Fruit fly (Drosophila melanogaster) whole organism, prepupa: ENCODE results near the gene Adhr.

Source experiments
- Blimp-1 ChIP-seq: fragments of 200-800 bp; sonication (Bioruptor generic); optimal IDR thresholded peaks from 3 replicates; lab custom pipeline; 2017; ENCODE audit warnings: missing biosample characterization, missing genetic modification characterization, mild to moderate bottlenecking, moderate library complexity, missing genetic modification reagents
- CG10631 ChIP-seq: fragments of 200-800 bp; sonication (Bioruptor generic); optimal IDR thresholded peaks from 2 replicates; lab custom pipeline; 2016; ENCODE audit warnings: missing biosample characterization, missing genetic modification characterization
- CG11294 ChIP-seq: fragments of 200-800 bp; sonication (Bioruptor generic); IDR thresholded peaks from 2 replicates; pipeline ENCODE4 v1.3.6; 2022; ENCODE audit warnings: missing biosample characterization, missing genetic modification characterization
- CG11902 ChIP-seq: fragments of 200-800 bp; sonication (Bioruptor generic); optimal IDR thresholded peaks from 3 replicates; lab custom pipeline; 2016; ENCODE audit warnings: missing biosample characterization, missing genetic modification characterization
- CG1621 ChIP-seq: fragments of 200-800 bp; sonication (Bioruptor generic); optimal IDR thresholded peaks from 3 replicates; lab custom pipeline; 2018; ENCODE audit warnings: missing biosample characterization, mild to moderate bottlenecking, missing genetic modification characterization
- CG16779 ChIP-seq: fragments of 200-800 bp; sonication (Bioruptor generic); optimal IDR thresholded peaks from 3 replicates; lab custom pipeline; 2017; ENCODE audit warnings: missing biosample characterization, mild to moderate bottlenecking, missing genetic modification characterization
- CG3032 ChIP-seq: fragments of 200-800 bp; optimal IDR thresholded peaks from 2 replicates; lab custom pipeline; 2019; ENCODE audit warnings: missing biosample characterization, mild to moderate bottlenecking, missing genetic modification characterization, moderate library complexity
- CG32006 ChIP-seq: fragments of 200-800 bp; sonication (Bioruptor generic); optimal IDR thresholded peaks from 3 replicates; lab custom pipeline; 2017; ENCODE audit warnings: missing biosample characterization, mild to moderate bottlenecking, missing genetic modification characterization
- CG34406 ChIP-seq: fragments of 200-800 bp; sonication (Bioruptor generic); optimal IDR thresholded peaks from 3 replicates; lab custom pipeline; 2016; ENCODE audit warnings: missing biosample characterization, missing genetic modification characterization
- CG3919 ChIP-seq: fragments of 200-800 bp; sonication (Bioruptor generic); optimal IDR thresholded peaks from 3 replicates; lab custom pipeline; 2016; ENCODE audit warnings: missing biosample characterization, missing genetic modification characterization
- CG4318 ChIP-seq: fragments of 200-800 bp; sonication (Bioruptor generic); optimal IDR thresholded peaks from 3 replicates; lab custom pipeline; 2017; ENCODE audit warnings: missing biosample characterization, mild to moderate bottlenecking, missing genetic modification characterization
- CG6808 ChIP-seq: fragments of 200-800 bp; sonication (Bioruptor generic); optimal IDR thresholded peaks from 3 replicates; lab custom pipeline; 2017; ENCODE audit warnings: missing biosample characterization, missing genetic modification characterization, mild to moderate bottlenecking, moderate library complexity, missing genetic modification reagents
- CG6854 ChIP-seq: fragments of 200-800 bp; sonication (Bioruptor generic); optimal IDR thresholded peaks from 2 replicates; lab custom pipeline; 2017; ENCODE audit warnings: missing biosample characterization, mild to moderate bottlenecking, missing genetic modification characterization
- CG8119 ChIP-seq: fragments of 200-800 bp; sonication (Bioruptor generic); IDR thresholded peaks from 3 replicates; pipeline ENCODE4 v1.3.6; 2022; ENCODE audit warnings: missing biosample characterization, missing genetic modification characterization
- CG8319 ChIP-seq: fragments of 200-800 bp; sonication (Bioruptor generic); optimal IDR thresholded peaks from 3 replicates; lab custom pipeline; 2016; ENCODE audit warnings: missing biosample characterization, missing genetic modification characterization
- CG9139 ChIP-seq: fragments of 200-800 bp; sonication (Bioruptor generic); optimal IDR thresholded peaks from 3 replicates; lab custom pipeline; 2017; ENCODE audit warnings: missing biosample characterization, mild to moderate bottlenecking, missing genetic modification characterization
- Eip78C ChIP-seq: fragments of 200-800 bp; sonication (Bioruptor generic); peaks from one replicate; lab custom pipeline; 2016; ENCODE audit warnings: missing biosample characterization, missing genetic modification characterization
- Eip93F ChIP-seq: fragments of 200-800 bp; sonication (Bioruptor generic); optimal IDR thresholded peaks from 2 replicates; lab custom pipeline; 2016; ENCODE audit warnings: missing biosample characterization, mild to moderate bottlenecking, missing genetic modification characterization
- Ets96B ChIP-seq: fragments of 200-800 bp; optimal IDR thresholded peaks from 2 replicates; lab custom pipeline; 2019; ENCODE audit warnings: missing biosample characterization, mild to moderate bottlenecking, missing genetic modification characterization, moderate library complexity
- Gug ChIP-seq: fragments of 200-800 bp; sonication (Bioruptor generic); IDR thresholded peaks from 2 replicates; pipeline ENCODE4 v1.3.6; 2022; ENCODE audit warnings: missing biosample characterization, missing genetic modification characterization
- Hr4 ChIP-seq: fragments of 200-800 bp; sonication (Bioruptor generic); optimal IDR thresholded peaks from 3 replicates; lab custom pipeline; 2016; ENCODE audit warnings: missing biosample characterization, missing genetic modification characterization
- Lpt ChIP-seq: fragments of 200-800 bp; sonication (Bioruptor generic); optimal IDR thresholded peaks from 3 replicates; lab custom pipeline; 2016; ENCODE audit warnings: missing biosample characterization, missing genetic modification characterization
- OdsH ChIP-seq: fragments of 200-800 bp; sonication (Bioruptor generic); optimal IDR thresholded peaks from 3 replicates; lab custom pipeline; 2016; ENCODE audit warnings: missing biosample characterization, missing genetic modification characterization
- Smox ChIP-seq: fragments of 200-800 bp; sonication (Bioruptor generic); optimal IDR thresholded peaks from 3 replicates; lab custom pipeline; 2016; ENCODE audit warnings: missing biosample characterization, missing genetic modification characterization
- Sox102F ChIP-seq: fragments of 200-800 bp; sonication (Bioruptor generic); optimal IDR thresholded peaks from 2 replicates; lab custom pipeline; 2016; ENCODE audit warnings: missing biosample characterization, mild to moderate bottlenecking, missing genetic modification characterization
- Sox15 ChIP-seq: fragments of 200-800 bp; sonication (Bioruptor generic); optimal IDR thresholded peaks from 3 replicates; lab custom pipeline; 2016; ENCODE audit warnings: missing biosample characterization, missing genetic modification characterization
- achi ChIP-seq: fragments of 200-800 bp; sonication (Bioruptor generic); optimal IDR thresholded peaks from 3 replicates; lab custom pipeline; 2016; ENCODE audit warnings: missing biosample characterization, missing genetic modification characterization
- acj6 ChIP-seq: fragments of 200-800 bp; sonication (Bioruptor generic); optimal IDR thresholded peaks from 3 replicates; lab custom pipeline; 2016; ENCODE audit warnings: missing biosample characterization, missing genetic modification characterization
- cyc ChIP-seq: fragments of 200-800 bp; sonication (Bioruptor generic); optimal IDR thresholded peaks from 3 replicates; lab custom pipeline; 2016; ENCODE audit warnings: missing biosample characterization, missing genetic modification characterization
- dac ChIP-seq: fragments of 200-800 bp; sonication (Bioruptor generic); optimal IDR thresholded peaks from 2 replicates; lab custom pipeline; 2017; ENCODE audit warnings: missing biosample characterization, mild to moderate bottlenecking, missing genetic modification characterization
- eg ChIP-seq: fragments of 200-800 bp; sonication (Bioruptor generic); IDR thresholded peaks from 3 replicates; pipeline ENCODE4 v1.3.6; 2022; ENCODE audit warnings: missing biosample characterization, missing genetic modification characterization
- fd59A ChIP-seq: fragments of 200-800 bp; sonication (Bioruptor generic); optimal IDR thresholded peaks from 2 replicates; lab custom pipeline; 2017; ENCODE audit warnings: missing biosample characterization, mild to moderate bottlenecking, missing genetic modification characterization, missing genetic modification reagents
- fd85E ChIP-seq: fragments of 200-800 bp; sonication (Bioruptor generic); optimal IDR thresholded peaks from 3 replicates; lab custom pipeline; 2016; ENCODE audit warnings: missing biosample characterization, missing genetic modification characterization
- fkh ChIP-seq: fragments of 200-800 bp; sonication (Bioruptor generic); optimal IDR thresholded peaks from 3 replicates; lab custom pipeline; 2017; ENCODE audit warnings: missing biosample characterization, mild to moderate bottlenecking, missing genetic modification characterization, moderate library complexity
- lz ChIP-seq: fragments of 200-800 bp; sonication (Bioruptor generic); optimal IDR thresholded peaks from 3 replicates; lab custom pipeline; 2016; ENCODE audit warnings: missing biosample characterization, missing genetic modification characterization
- net ChIP-seq: fragments of 200-800 bp; sonication (Bioruptor generic); optimal IDR thresholded peaks from 3 replicates; lab custom pipeline; 2016; ENCODE audit warnings: missing biosample characterization, missing genetic modification characterization
- pdm3 ChIP-seq: fragments of 200-800 bp; sonication (Bioruptor generic); optimal IDR thresholded peaks from 3 replicates; lab custom pipeline; 2016; ENCODE audit warnings: missing biosample characterization, missing genetic modification characterization
- salr ChIP-seq, 2 experiments: fragments of 200-800 bp; sonication (Bioruptor generic); optimal IDR thresholded peaks; 3 replicates each; lab custom pipeline; 2016 to 2018; ENCODE audit warnings: missing biosample characterization in 2 of 2, missing genetic modification characterization in 2 of 2, mild to moderate bottlenecking in 1 of 2
- ss ChIP-seq, 2 experiments: fragments of 200-800 bp; sonication (Bioruptor generic); optimal IDR thresholded peaks; 2 replicates in 1 of 2; 3 replicates in 1 of 2; lab custom pipeline; 2017 to 2018; ENCODE audit warnings: mild to moderate bottlenecking in 2 of 2, missing biosample characterization in 2 of 2, missing genetic modification characterization in 2 of 2, moderate library complexity in 1 of 2
- svp ChIP-seq: fragments of 200-800 bp; sonication (Bioruptor generic); peaks from one replicate; lab custom pipeline; 2016; ENCODE audit warnings: missing biosample characterization, missing genetic modification characterization
- vri ChIP-seq: fragments of 200-800 bp; sonication (Bioruptor generic); optimal IDR thresholded peaks from 3 replicates; lab custom pipeline; 2016; ENCODE audit warnings: missing biosample characterization, mild to moderate bottlenecking, missing genetic modification characterization

The Adhr gene

dm6 chr2L:14577167-14577566 is 38.2 kb upstream of the Adhr start:
- TF ChIP-seq Sox15 (GFP tag; lab: Kevin White, UChicago) (no peak), CG32006 (GFP tag; lab: Kevin White, UChicago) (no peak), CG11294 (no peak), CG1621 (no peak), ss (GFP tag; optimal IDR thresholded peaks at IDR 0.05; lab: Kevin White, UChicago) (no peak), Lpt (GFP tag; lab: Kevin White, UChicago) (no peak), CG16779 (no peak), CG10631 (GFP tag; lab: Kevin White, UChicago) (no peak), pdm3 (GFP tag; lab: Kevin White, UChicago) (no peak), Ets96B (tag; lab: Kevin White, UChicago) (no peak), CG3032 (tag; lab: Kevin White, UChicago) (no peak), lz (GFP tag; lab: Kevin White, UChicago) (no peak)

DNA sequence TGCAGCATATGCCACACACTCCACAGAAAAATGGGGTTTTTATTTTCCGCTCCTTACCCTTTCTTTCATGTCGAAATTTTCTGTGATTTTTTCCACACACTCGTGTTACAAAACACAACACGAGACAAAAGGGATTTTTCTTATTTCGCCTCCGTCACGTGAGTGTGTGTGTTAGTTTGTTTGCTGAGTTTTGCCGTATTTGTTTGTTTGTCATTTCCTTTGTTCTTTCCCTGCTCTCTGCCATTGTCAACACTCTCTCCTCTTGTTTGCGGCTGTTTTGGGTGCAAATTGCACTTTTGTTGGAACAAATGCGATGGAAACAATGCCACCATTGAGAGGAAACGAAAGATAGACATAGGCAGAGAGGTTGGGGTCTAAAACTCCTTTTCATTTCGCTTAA is 35.9 kb upstream of the Adhr start:
- TF ChIP-seq fkh (peak; percentile 19), achi (peak; percentile 7), Ets96B (tag; lab: Kevin White, UChicago) (no peak), Eip78C (peak; percentile 48)
- TF ChIP-seq, all 60 proteins: peak for 3

dm6 chr2L:14580693-14581572 is 34.4 kb upstream of the Adhr start:
- no peak for TF ChIP-seq CG32006 (GFP tag; lab: Kevin White, UChicago)
- no peak for TF ChIP-seq net
- no peak for TF ChIP-seq CG8119 (GFP tag; lab: Robert Waterston, UW)
- TF ChIP-seq salr (GFP tag; optimal IDR thresholded peaks at IDR 0.05; lab: Kevin White, UChicago), result no peak
- TF ChIP-seq svp (GFP tag; lab: Kevin White, UChicago), result peak; percentile 66
- no peak for TF ChIP-seq dac
- peak; percentile 70 for TF ChIP-seq Eip78C
- TF ChIP-seq Sox15 (GFP tag; lab: Kevin White, UChicago), result no peak
- TF ChIP-seq Gug (GFP tag; lab: Robert Waterston, UW), result no peak
- peak; percentile 25 to 48 for TF ChIP-seq ss (GFP tag; optimal IDR thresholded peaks at IDR 0.05; lab: Kevin White, UChicago)
- no peak for TF ChIP-seq CG3919 (GFP tag; lab: Kevin White, UChicago)
- peak; percentile 14 for TF ChIP-seq Sox102F
- TF ChIP-seq cyc (GFP tag; lab: Kevin White, UChicago), result no peak
- TF ChIP-seq eg (GFP tag; lab: Robert Waterston, UW), result no peak

- TF ChIP-seq achi, result peak; percentile 52
- TF ChIP-seq Gug (GFP tag; lab: Robert Waterston, UW), result no peak
- TF ChIP-seq ss (GFP tag; optimal IDR thresholded peaks at IDR 0.05; lab: Kevin White, UChicago), result peak; percentile 13 to 43
- peak; percentile 24 for TF ChIP-seq svp (GFP tag; lab: Kevin White, UChicago)
- peak; percentile 0 for TF ChIP-seq Smox (GFP tag; lab: Kevin White, UChicago)
- TF ChIP-seq CG32006 (GFP tag; lab: Kevin White, UChicago), result peak; percentile 48
- TF ChIP-seq salr (GFP tag; optimal IDR thresholded peaks at IDR 0.05; lab: Kevin White, UChicago), result peak in 1 of 2 experiments; percentile 47
- TF ChIP-seq fd59A (GFP tag; lab: Kevin White, UChicago), result peak; percentile 25
- TF ChIP-seq Ets96B (tag; lab: Kevin White, UChicago), result peak; percentile 58
- TF ChIP-seq Eip93F, result no peak
- no peak for TF ChIP-seq CG9139 (GFP tag; lab: Kevin White, UChicago)
- TF ChIP-seq CG6808 (GFP tag; lab: Kevin White, UChicago), result peak; percentile 36
- TF ChIP-seq CG11902, result no peak
- no peak for TF ChIP-seq CG6854 (GFP tag; lab: Kevin White, UChicago)
- TF ChIP-seq acj6 (GFP tag; lab: Kevin White, UChicago), result peak; percentile 29
- TF ChIP-seq vri (GFP tag; lab: Kevin White, UChicago), result no peak
- no peak for TF ChIP-seq CG8319 (GFP tag; lab: Kevin White, UChicago)
- no peak for TF ChIP-seq Blimp-1 (GFP tag; lab: Kevin White, UChicago)
- 0 out of 3 replicates have a peak, but pooled peaks have one; percentile 14 for TF ChIP-seq eg (GFP tag; lab: Robert Waterston, UW)
- no peak for TF ChIP-seq CG4318 (GFP tag; lab: Kevin White, UChicago)
- TF ChIP-seq CG34406 (GFP tag; lab: Kevin White, UChicago), result peak; percentile 10
- TF ChIP-seq CG8119 (GFP tag; lab: Robert Waterston, UW), result peak; percentile 52; the same call in 1 of the 3 replicates
- TF ChIP-seq Hr4 (GFP tag; lab: Kevin White, UChicago), result peak; percentile 30
- no peak for TF ChIP-seq fd85E (GFP tag; lab: Kevin White, UChicago)
- TF ChIP-seq OdsH (GFP tag; lab: Kevin White, UChicago), result peak; percentile 37
- TF ChIP-seq dac, result no peak
Observed at dm6 chr2L:14586714-14587481, 28.5 kb upstream of the Adhr start.
